Fruit fly (Drosophila melanogaster) whole organism, embryonic: ENCODE data around the gene CCHa2.

ENCODE experiments used
- Adf1 ChIP-seq: fragments of 200-800 bp; sonication (Bioruptor generic); IDR thresholded peaks from 2 replicates; pipeline ENCODE4 v1.3.6; 2022; ENCODE audit warnings: missing biosample characterization, missing genetic modification characterization
- Bteb2 ChIP-seq: fragments of 200-800 bp; sonication (Bioruptor generic); optimal IDR thresholded peaks from 2 replicates; lab custom pipeline; 2016; ENCODE audit warnings: missing biosample characterization, missing genetic modification characterization
- CG10462 ChIP-seq: fragments of 200-800 bp; sonication (Bioruptor generic); optimal IDR thresholded peaks from 2 replicates; lab custom pipeline; 2016; ENCODE audit warnings: missing biosample characterization, missing genetic modification characterization
- CG10979 ChIP-seq: fragments of 200-800 bp; sonication (Bioruptor generic); optimal IDR thresholded peaks from 2 replicates; lab custom pipeline; 2018; ENCODE audit warnings: missing biosample characterization, mild to moderate bottlenecking, missing genetic modification characterization, moderate library complexity
- CG11560 ChIP-seq: fragments of 200-800 bp; sonication (Bioruptor generic); IDR thresholded peaks from 3 replicates; pipeline ENCODE4 v1.3.6; 2022; ENCODE audit warnings: missing biosample characterization, missing genetic modification characterization
- CG12155 ChIP-seq: fragments of 200-800 bp; sonication (Bioruptor generic); optimal IDR thresholded peaks from 3 replicates; lab custom pipeline; 2016; ENCODE audit warnings: missing biosample characterization, missing genetic modification characterization
- CG12219 ChIP-seq: fragments of 200-800 bp; sonication (Bioruptor generic); optimal IDR thresholded peaks from 3 replicates; lab custom pipeline; 2018; ENCODE audit warnings: missing biosample characterization, mild to moderate bottlenecking, missing genetic modification characterization
- CG12236 ChIP-seq: fragments of 200-800 bp; sonication (Bioruptor generic); optimal IDR thresholded peaks from 2 replicates; lab custom pipeline; 2016; ENCODE audit warnings: missing biosample characterization, missing genetic modification characterization
- CG13894 ChIP-seq: fragments of 200-800 bp; sonication (Bioruptor generic); optimal IDR thresholded peaks from 3 replicates; lab custom pipeline; 2018; ENCODE audit warnings: missing biosample characterization, mild to moderate bottlenecking, missing genetic modification characterization, moderate library complexity
- CG14050 ChIP-seq: fragments of 200-800 bp; sonication (Bioruptor generic); IDR thresholded peaks from 3 replicates; pipeline ENCODE4 v1.3.6; 2022; ENCODE audit warnings: missing biosample characterization, missing genetic modification characterization
- CG15514 ChIP-seq: fragments of 200-800 bp; sonication (Bioruptor generic); optimal IDR thresholded peaks from 3 replicates; lab custom pipeline; 2017; ENCODE audit warnings: missing biosample characterization, missing genetic modification characterization, mild to moderate bottlenecking, moderate library complexity, missing genetic modification reagents
- CG15696 ChIP-seq: fragments of 200-800 bp; sonication (Bioruptor generic); optimal IDR thresholded peaks from 2 replicates; lab custom pipeline; 2019; ENCODE audit warnings: missing biosample characterization, mild to moderate bottlenecking, missing genetic modification characterization, moderate library complexity
- CG16813 ChIP-seq: fragments of 200-800 bp; sonication (Bioruptor generic); IDR thresholded peaks from 3 replicates; pipeline ENCODE4 v1.3.6; 2022; ENCODE audit warnings: missing biosample characterization, missing genetic modification characterization; ENCODE audit not compliant: partially characterized antibody
- CG16815 ChIP-seq: fragments of 200-800 bp; sonication (Bioruptor generic); optimal IDR thresholded peaks from 3 replicates; lab custom pipeline; 2017; ENCODE audit warnings: missing biosample characterization, mild to moderate bottlenecking, missing genetic modification characterization
- CG18011 ChIP-seq: fragments of 200-800 bp; sonication (Bioruptor generic); optimal IDR thresholded peaks from 2 replicates; lab custom pipeline; 2017; ENCODE audit warnings: missing biosample characterization, missing genetic modification characterization, mild to moderate bottlenecking, moderate library complexity, missing genotype
- CG18262 ChIP-seq: fragments of 200-800 bp; optimal IDR thresholded peaks from 3 replicates; lab custom pipeline; 2019; ENCODE audit warnings: missing biosample characterization, mild to moderate bottlenecking, missing genetic modification characterization, moderate library complexity
- CG18599 ChIP-seq: fragments of 200-800 bp; sonication (Bioruptor generic); optimal IDR thresholded peaks from 3 replicates; lab custom pipeline; 2017; ENCODE audit warnings: missing biosample characterization, missing genetic modification characterization, mild to moderate bottlenecking, moderate library complexity, missing genetic modification reagents
- CG2712 ChIP-seq: fragments of 200-800 bp; optimal IDR thresholded peaks from 3 replicates; lab custom pipeline; 2019; ENCODE audit warnings: missing biosample characterization, mild to moderate bottlenecking, missing genetic modification characterization, moderate library complexity
- CG33557 ChIP-seq: fragments of 200-800 bp; sonication (Bioruptor generic); optimal IDR thresholded peaks from 2 replicates; lab custom pipeline; 2019; ENCODE audit warnings: missing biosample characterization, mild to moderate bottlenecking, missing genetic modification characterization, moderate library complexity
- CG34224 ChIP-seq: fragments of 200-800 bp; sonication (Bioruptor generic); IDR thresholded peaks from 3 replicates; pipeline ENCODE4 v1.3.6; 2022; ENCODE audit warnings: missing biosample characterization, missing genetic modification characterization; ENCODE audit not compliant: partially characterized antibody
- CG8089 ChIP-seq: fragments of 200-800 bp; sonication (Bioruptor generic); optimal IDR thresholded peaks from 3 replicates; lab custom pipeline; 2016; ENCODE audit warnings: missing biosample characterization, missing genetic modification characterization
- CG8944 ChIP-seq: fragments of 200-800 bp; sonication (Bioruptor generic); optimal IDR thresholded peaks from 3 replicates; lab custom pipeline; 2016; ENCODE audit warnings: missing biosample characterization, missing genetic modification characterization
- CG9609 ChIP-seq: fragments of 200-800 bp; sonication (Bioruptor generic); optimal IDR thresholded peaks from 3 replicates; lab custom pipeline; 2016; ENCODE audit warnings: missing biosample characterization, missing genetic modification characterization
- CTCF ChIP-seq: fragments of 200-800 bp; sonication (Bioruptor generic); optimal IDR thresholded peaks from 2 replicates; lab custom pipeline; 2017; ENCODE audit warnings: missing biosample characterization, mild to moderate bottlenecking, missing genetic modification characterization, moderate library complexity
- CrebB ChIP-seq: fragments of 200-800 bp; sonication (Bioruptor generic); optimal IDR thresholded peaks from 3 replicates; lab custom pipeline; 2018; ENCODE audit warnings: missing biosample characterization, mild to moderate bottlenecking, missing genetic modification characterization
- Dfd ChIP-seq, 2 experiments: fragments of >200 bp; optimal IDR thresholded peaks; 2 replicates each; lab custom pipeline; 2017; ENCODE audit warnings: missing biosample characterization in 2 of 2, missing genetic modification characterization in 2 of 2
- Dip3 ChIP-seq: fragments of 200-800 bp; sonication (Bioruptor generic); optimal IDR thresholded peaks from 3 replicates; lab custom pipeline; 2016; ENCODE audit warnings: missing biosample characterization, missing genetic modification characterization
- Drgx ChIP-seq: fragments of 200-800 bp; sonication (Bioruptor generic); IDR thresholded peaks from 2 replicates; pipeline ENCODE4 v1.3.6; 2022; ENCODE audit warnings: missing biosample characterization, missing genetic modification characterization
- Fer3 ChIP-seq: fragments of 200-800 bp; sonication (Bioruptor generic); optimal IDR thresholded peaks from 2 replicates; lab custom pipeline; 2018; ENCODE audit warnings: missing biosample characterization, mild to moderate bottlenecking, missing genetic modification characterization, moderate library complexity
- HHEX ChIP-seq: fragments of 200-800 bp; sonication (Bioruptor generic); optimal IDR thresholded peaks from 3 replicates; lab custom pipeline; 2017; ENCODE audit warnings: missing biosample characterization, mild to moderate bottlenecking, missing genetic modification characterization, missing genetic modification reagents
- Hey ChIP-seq: fragments of 200-800 bp; sonication (Bioruptor generic); optimal IDR thresholded peaks from 3 replicates; lab custom pipeline; 2018; ENCODE audit warnings: missing biosample characterization, mild to moderate bottlenecking, missing genetic modification characterization
- Mes4 ChIP-seq: fragments of 200-800 bp; sonication (Bioruptor generic); optimal IDR thresholded peaks from 2 replicates; lab custom pipeline; 2016; ENCODE audit warnings: missing biosample characterization, missing genetic modification characterization
- NC2α ChIP-seq: fragments of 200-800 bp; sonication (Bioruptor generic); optimal IDR thresholded peaks from 2 replicates; lab custom pipeline; 2016; ENCODE audit warnings: missing biosample characterization, missing genetic modification characterization
- Scr ChIP-seq: fragments of 200-800 bp; sonication (Bioruptor generic); IDR thresholded peaks from 2 replicates; pipeline ENCODE4 v1.3.6; 2022; ENCODE audit warnings: missing biosample characterization, missing genetic modification characterization; ENCODE audit not compliant: partially characterized antibody
- Side ChIP-seq: fragments of 200-800 bp; sonication (Bioruptor generic); optimal IDR thresholded peaks from 2 replicates; lab custom pipeline; 2016; ENCODE audit warnings: missing biosample characterization, missing genetic modification characterization
- TFAM ChIP-seq: fragments of 200-800 bp; sonication (Bioruptor generic); optimal IDR thresholded peaks from 2 replicates; lab custom pipeline; 2017; ENCODE audit warnings: missing biosample characterization, missing genetic modification characterization, inconsistent platforms
- bsh ChIP-seq, 2 experiments: fragments of 200-800 bp; sonication (Bioruptor generic); optimal IDR thresholded peaks; 2 replicates each; lab custom pipeline; 2017 to 2018; ENCODE audit warnings: mild to moderate bottlenecking in 2 of 2, missing biosample characterization in 2 of 2, missing genetic modification characterization in 2 of 2, moderate library complexity in 1 of 2
- cas ChIP-seq: fragments of 200-800 bp; sonication (Bioruptor generic); IDR thresholded peaks from 2 replicates; pipeline ENCODE4 v1.3.6; 2022; ENCODE audit warnings: missing biosample characterization, missing genetic modification characterization
- danr ChIP-seq: fragments of 200-800 bp; sonication (Bioruptor generic); IDR thresholded peaks from 2 replicates; pipeline ENCODE4 v1.3.6; 2022; ENCODE audit warnings: missing biosample characterization, missing genetic modification characterization
- dmrt11E ChIP-seq: fragments of 200-800 bp; sonication (Bioruptor generic); optimal IDR thresholded peaks from 3 replicates; lab custom pipeline; 2018; ENCODE audit warnings: missing biosample characterization, mild to moderate bottlenecking, missing genetic modification characterization, moderate library complexity
- en ChIP-seq: fragments of 200-800 bp; sonication (Bioruptor generic); optimal IDR thresholded peaks from 2 replicates; lab custom pipeline; 2016; ENCODE audit warnings: missing biosample characterization, missing genetic modification characterization
- eyg ChIP-seq: fragments of 200-800 bp; sonication (Bioruptor generic); optimal IDR thresholded peaks from 3 replicates; lab custom pipeline; 2016; ENCODE audit warnings: missing biosample characterization, missing genetic modification characterization
- gfzf ChIP-seq: fragments of 200-800 bp; sonication (Bioruptor generic); optimal IDR thresholded peaks from 2 replicates; lab custom pipeline; 2016; ENCODE audit warnings: missing biosample characterization, mild to moderate bottlenecking, missing genetic modification characterization, moderate library complexity
- kay ChIP-seq: fragments of 200-800 bp; sonication (Bioruptor generic); optimal IDR thresholded peaks from 2 replicates; lab custom pipeline; 2016; ENCODE audit warnings: missing biosample characterization, missing genetic modification characterization
- pho ChIP-seq: fragments of 200-800 bp; sonication (Bioruptor generic); optimal IDR thresholded peaks from 2 replicates; lab custom pipeline; 2016; ENCODE audit warnings: missing biosample characterization, missing genetic modification characterization
- seq ChIP-seq: fragments of 200-800 bp; sonication (Bioruptor generic); IDR thresholded peaks from 2 replicates; pipeline ENCODE4 v1.3.6; 2022; ENCODE audit warnings: missing biosample characterization, missing genetic modification characterization
- ssp ChIP-seq: fragments of 200-800 bp; sonication (Bioruptor generic); IDR thresholded peaks from 2 replicates; pipeline ENCODE4 v1.3.6; 2022; ENCODE audit warnings: missing biosample characterization, missing genetic modification characterization
- tin ChIP-seq: fragments of 200-800 bp; sonication (Bioruptor generic); optimal IDR thresholded peaks from 3 replicates; lab custom pipeline; 2016; ENCODE audit warnings: missing biosample characterization, missing genetic modification characterization
- trem ChIP-seq: fragments of 200-800 bp; optimal IDR thresholded peaks from 3 replicates; lab custom pipeline; 2019; ENCODE audit warnings: missing biosample characterization, mild to moderate bottlenecking, missing genetic modification characterization, moderate library complexity
- unpg ChIP-seq: fragments of 200-800 bp; sonication (Bioruptor generic); optimal IDR thresholded peaks from 3 replicates; lab custom pipeline; 2018; ENCODE audit warnings: missing biosample characterization, mild to moderate bottlenecking, missing genetic modification characterization, moderate library complexity
- zfh1 ChIP-seq: fragments of 200-800 bp; sonication (Bioruptor generic); IDR thresholded peaks from 3 replicates; pipeline ENCODE4 v1.3.6; 2022; ENCODE audit warnings: missing biosample characterization, missing genetic modification characterization

Gene CCHa2

dm6 chr3R:13433623-13434022 lies 38.6 kb upstream of the CCHa2 start (continued):
- TF ChIP-seq CG12155 (GFP tag; lab: Kevin White, UChicago) (peak; percentile 65), unpg (GFP tag; lab: Kevin White, UChicago) (peak; percentile 93), CTCF (GFP tag; lab: Kevin White, UChicago) (peak; percentile 7), NC2α (GFP tag; lab: Kevin White, UChicago) (no peak), trem (tag; lab: Kevin White, UChicago) (peak; percentile 74), Hey (tag; lab: Kevin White, UChicago) (no peak), Side (peak; percentile 44), danr (GFP tag; lab: Robert Waterston, UW) (no peak), CG14050 (peak; percentile 85), Mes4 (GFP tag; lab: Kevin White, UChicago) (peak; percentile 59), CG8944 (GFP tag; lab: Kevin White, UChicago) (peak; percentile 24), HHEX (GFP tag; lab: Kevin White, UChicago) (peak; percentile 70), CG15696 (tag; lab: Kevin White, UChicago) (peak; percentile 78), eyg (GFP tag; lab: Kevin White, UChicago) (no peak), kay (peak; percentile 23), en (peak; percentile 48), cas (peak; percentile 37; the same call in 1 of the 2 replicates), bsh (GFP tag; optimal IDR thresholded peaks at IDR 0.05; lab: Kevin White, UChicago) (peak; percentile 77 to 91), zfh1 (GFP tag; lab: Robert Waterston, UW) (peak; percentile 62; the same call in 2 of the 3 replicates), seq (GFP tag; lab: Robert Waterston, UW) (peak; percentile 86), CG2712 (peak; percentile 85), CrebB (peak; percentile 80), CG18011 (GFP tag; lab: Kevin White, UChicago) (peak; percentile 75), ssp (no peak; the same call in 1 of the 2 replicates), dmrt11E (peak; percentile 87), Dip3 (GFP tag; lab: Kevin White, UChicago) (peak; percentile 13), CG34224 (GFP tag; lab: Robert Waterston, UW) (no peak), CG18262 (peak; percentile 81), CG8089 (peak; percentile 49), Bteb2 (GFP tag; lab: Kevin White, UChicago) (peak; percentile 73), pho (peak; percentile 57), CG18599 (GFP tag; lab: Kevin White, UChicago) (peak; percentile 64), TFAM (GFP tag; lab: Kevin White, UChicago) (no peak), Fer3 (tag; lab: Kevin White, UChicago) (peak; percentile 63), CG10462 (GFP tag; lab: Kevin White, UChicago) (peak; percentile 72), tin (GFP tag; lab: Kevin White, UChicago) (peak; percentile 32), CG12236 (GFP tag; lab: Kevin White, UChicago) (peak; percentile 67), CG13894 (tag; lab: Kevin White, UChicago) (no peak), Adf1 (GFP tag; lab: Robert Waterston, UW) (peak; percentile 39), CG9609 (peak; percentile 31), CG10979 (tag; lab: Kevin White, UChicago) (peak; percentile 81), CG16813 (GFP tag; lab: Robert Waterston, UW) (no peak), Drgx (GFP tag; lab: Robert Waterston, UW) (peak; percentile 82), CG33557 (peak; percentile 91), CG12219 (peak; percentile 93), CG11560 (tag; lab: Robert Waterston, UW) (no peak), CG16815 (peak; percentile 65), CG15514 (peak; percentile 49), gfzf (GFP tag; lab: Kevin White, UChicago) (no peak), Scr (no peak), Dfd (GFP tag; optimal IDR thresholded peaks at IDR 0.05; lab: Kevin White, UChicago) (no peak)
